Fruit fly (Drosophila melanogaster) whole organism, prepupa: ENCODE measurements around the gene CG31898.

ENCODE experiments used
- Blimp-1 ChIP-seq: fragments of 200-800 bp; sonication (Bioruptor generic); optimal IDR thresholded peaks from 3 replicates; lab custom pipeline; 2017; ENCODE audit warnings: missing biosample characterization, missing genetic modification characterization, mild to moderate bottlenecking, moderate library complexity, missing genetic modification reagents
- CG16779 ChIP-seq: fragments of 200-800 bp; sonication (Bioruptor generic); optimal IDR thresholded peaks from 3 replicates; lab custom pipeline; 2017; ENCODE audit warnings: missing biosample characterization, mild to moderate bottlenecking, missing genetic modification characterization
- Hr39 ChIP-seq: fragments of 200-800 bp; sonication (Bioruptor generic); optimal IDR thresholded peaks from 2 replicates; lab custom pipeline; 2016; ENCODE audit warnings: missing biosample characterization, missing genetic modification characterization
- Met ChIP-seq: fragments of 200-800 bp; sonication (Bioruptor generic); optimal IDR thresholded peaks from 3 replicates; lab custom pipeline; 2016; ENCODE audit warnings: missing biosample characterization, missing genetic modification characterization
- acj6 ChIP-seq: fragments of 200-800 bp; sonication (Bioruptor generic); optimal IDR thresholded peaks from 3 replicates; lab custom pipeline; 2016; ENCODE audit warnings: missing biosample characterization, missing genetic modification characterization
- cyc ChIP-seq: fragments of 200-800 bp; sonication (Bioruptor generic); optimal IDR thresholded peaks from 3 replicates; lab custom pipeline; 2016; ENCODE audit warnings: missing biosample characterization, missing genetic modification characterization
- fd85E ChIP-seq: fragments of 200-800 bp; sonication (Bioruptor generic); optimal IDR thresholded peaks from 3 replicates; lab custom pipeline; 2016; ENCODE audit warnings: missing biosample characterization, missing genetic modification characterization
- fkh ChIP-seq: fragments of 200-800 bp; sonication (Bioruptor generic); optimal IDR thresholded peaks from 3 replicates; lab custom pipeline; 2017; ENCODE audit warnings: missing biosample characterization, mild to moderate bottlenecking, missing genetic modification characterization, moderate library complexity
- net ChIP-seq: fragments of 200-800 bp; sonication (Bioruptor generic); optimal IDR thresholded peaks from 3 replicates; lab custom pipeline; 2016; ENCODE audit warnings: missing biosample characterization, missing genetic modification characterization
- spab ChIP-seq: fragments of 200-800 bp; sonication (Bioruptor generic); optimal IDR thresholded peaks from 2 replicates; lab custom pipeline; 2017; ENCODE audit warnings: missing biosample characterization, mild to moderate bottlenecking, missing genetic modification characterization, missing genetic modification reagents

- peak; percentile 91 for TF ChIP-seq Met (GFP tag; lab: Kevin White, UChicago)
- TF ChIP-seq Hr39 = peak; percentile 83
- peak; percentile 61 for TF ChIP-seq CG16779
- peak; percentile 89 for TF ChIP-seq cyc (GFP tag; lab: Kevin White, UChicago)
- peak; percentile 68 for TF ChIP-seq fkh
- peak; percentile 87 for TF ChIP-seq net
- TF ChIP-seq spab = peak; percentile 80
- peak; percentile 45 for TF ChIP-seq fd85E
- peak; percentile 94 for TF ChIP-seq acj6 (GFP tag; lab: Kevin White, UChicago)
- peak; percentile 85 for TF ChIP-seq Blimp-1 (GFP tag; lab: Kevin White, UChicago)
These were observed 16.1 kb upstream of the CG31898 start, which contains the start of the genes Dad1 and CG13384 for dm6 chr2L:8384108-8384601.
